Fruit fly (Drosophila melanogaster): ENCODE data around the gene CG17738.

- TF ChIP-seq Snoo (tag; optimal IDR thresholded peaks at IDR 0.05): no peak
- no peak for TF ChIP-seq CG32121 (GFP tag; IDR thresholded peaks at IDR 0.05)
- no peak for TF ChIP-seq CG4496 (GFP tag; IDR thresholded peaks at IDR 0.05)
- TF ChIP-seq CG13204 (GFP tag; optimal IDR thresholded peaks at IDR 0.05): no peak
These were observed 10.0 kb upstream of the CG17738 start, which contains the start of gene CG44038 for dm6 chr3R:12260669-12261068.
